Fruit fly (Drosophila melanogaster) whole organism, embryonic: Measurements from ENCODE around the gene Orct2.
A peak's percentile ranks its signal among the peaks of the same experiment; 100 is the strongest.

Experiments
- CG1233 ChIP-seq: fragments of 200-800 bp; sonication (Bioruptor generic); optimal IDR thresholded peaks from 4 replicates; lab custom pipeline; 2018; ENCODE audit warnings: missing biosample characterization, mild to moderate bottlenecking, missing genetic modification characterization
- CG12391 ChIP-seq: fragments of 200-800 bp; sonication (Bioruptor generic); optimal IDR thresholded peaks from 3 replicates; lab custom pipeline; 2018; ENCODE audit warnings: missing biosample characterization, mild to moderate bottlenecking, missing genetic modification characterization, moderate library complexity
- CG12942 ChIP-seq: fragments of 200-800 bp; sonication (Bioruptor generic); optimal IDR thresholded peaks from 3 replicates; lab custom pipeline; 2016; ENCODE audit warnings: missing biosample characterization, missing genetic modification characterization
- CG13287 ChIP-seq: fragments of 200-800 bp; sonication (Bioruptor generic); IDR thresholded peaks from 2 replicates; pipeline ENCODE4 v1.3.6; 2022; ENCODE audit warnings: missing biosample characterization, missing genetic modification characterization; ENCODE audit not compliant: partially characterized antibody
- CG13894 ChIP-seq: fragments of 200-800 bp; sonication (Bioruptor generic); optimal IDR thresholded peaks from 3 replicates; lab custom pipeline; 2018; ENCODE audit warnings: missing biosample characterization, mild to moderate bottlenecking, missing genetic modification characterization, moderate library complexity
- CG14050 ChIP-seq: fragments of 200-800 bp; sonication (Bioruptor generic); IDR thresholded peaks from 3 replicates; pipeline ENCODE4 v1.3.6; 2022; ENCODE audit warnings: missing biosample characterization, missing genetic modification characterization
- CG14441 ChIP-seq: fragments of 200-800 bp; sonication (Bioruptor generic); IDR thresholded peaks from 2 replicates; pipeline ENCODE4 v1.3.6; 2022; ENCODE audit warnings: missing biosample characterization, missing genetic modification characterization
- CG14965 ChIP-seq: fragments of 200-800 bp; sonication (Bioruptor generic); optimal IDR thresholded peaks from 2 replicates; lab custom pipeline; 2016; ENCODE audit warnings: missing biosample characterization, missing genetic modification characterization, borderline replicate concordance
- CG15696 ChIP-seq: fragments of 200-800 bp; sonication (Bioruptor generic); optimal IDR thresholded peaks from 2 replicates; lab custom pipeline; 2019; ENCODE audit warnings: missing biosample characterization, mild to moderate bottlenecking, missing genetic modification characterization, moderate library complexity
- CG17361 ChIP-seq: fragments of 200-800 bp; sonication (Bioruptor generic); IDR thresholded peaks from 3 replicates; pipeline ENCODE4 v1.3.6; 2022; ENCODE audit warnings: missing biosample characterization, missing genetic modification characterization
- CG18599 ChIP-seq: fragments of 200-800 bp; sonication (Bioruptor generic); optimal IDR thresholded peaks from 3 replicates; lab custom pipeline; 2017; ENCODE audit warnings: missing biosample characterization, missing genetic modification characterization, mild to moderate bottlenecking, moderate library complexity, missing genetic modification reagents
- CG2120 ChIP-seq: fragments of 200-800 bp; sonication (Bioruptor generic); optimal IDR thresholded peaks from 3 replicates; lab custom pipeline; 2016; ENCODE audit warnings: missing biosample characterization, missing genetic modification characterization
- CG43689 ChIP-seq: fragments of 200-800 bp; sonication (Bioruptor generic); IDR thresholded peaks from 2 replicates; pipeline ENCODE4 v1.3.6; 2022; ENCODE audit warnings: missing biosample characterization, missing genetic modification characterization
- CG6791 ChIP-seq: fragments of 200-800 bp; sonication (Bioruptor generic); IDR thresholded peaks from 3 replicates; pipeline ENCODE4 v1.3.6; 2022; ENCODE audit warnings: missing biosample characterization, missing genetic modification characterization; ENCODE audit not compliant: partially characterized antibody
- CG7839 ChIP-seq: fragments of 200-800 bp; sonication (Bioruptor generic); optimal IDR thresholded peaks from 3 replicates; lab custom pipeline; 2018; ENCODE audit warnings: missing biosample characterization, mild to moderate bottlenecking, missing genetic modification characterization, moderate library complexity
- CG8765 ChIP-seq: fragments of 200-800 bp; sonication (Bioruptor generic); IDR thresholded peaks from 2 replicates; pipeline ENCODE4 v1.3.6; 2022; ENCODE audit warnings: missing biosample characterization, missing genetic modification characterization
- CG9727 ChIP-seq: fragments of 200-800 bp; sonication (Bioruptor generic); optimal IDR thresholded peaks from 3 replicates; lab custom pipeline; 2017; ENCODE audit warnings: missing biosample characterization, mild to moderate bottlenecking, missing genetic modification characterization
- Camta ChIP-seq: fragments of 200-800 bp; sonication (Bioruptor generic); optimal IDR thresholded peaks from 2 replicates; lab custom pipeline; 2016; ENCODE audit warnings: missing biosample characterization, missing genetic modification characterization
- D19B ChIP-seq: fragments of 200-800 bp; sonication (Bioruptor generic); optimal IDR thresholded peaks from 2 replicates; lab custom pipeline; 2017; ENCODE audit warnings: missing biosample characterization, mild to moderate bottlenecking, missing genetic modification characterization
- Dll ChIP-seq: fragments of 200-800 bp; sonication (Bioruptor generic); IDR thresholded peaks from 4 replicates; pipeline ENCODE4 v1.3.6; 2022; ENCODE audit warnings: missing biosample characterization, missing genetic modification characterization; ENCODE audit not compliant: partially characterized antibody
- Doc2 ChIP-seq: fragments of 200-800 bp; sonication (Bioruptor generic); IDR thresholded peaks from 2 replicates; pipeline ENCODE4 v1.3.6; 2022; ENCODE audit warnings: missing biosample characterization, missing genetic modification characterization
- Ets97D ChIP-seq: fragments of 200-800 bp; sonication (Bioruptor generic); optimal IDR thresholded peaks from 3 replicates; lab custom pipeline; 2016; ENCODE audit warnings: missing biosample characterization, missing genetic modification characterization
- Gsc ChIP-seq: fragments of 200-800 bp; sonication (Bioruptor generic); IDR thresholded peaks from 2 replicates; pipeline ENCODE4 v1.3.6; 2022; ENCODE audit warnings: missing biosample characterization, missing genetic modification characterization
- H15 ChIP-seq: fragments of 200-800 bp; sonication (Bioruptor generic); IDR thresholded peaks from 3 replicates; pipeline ENCODE4 v1.3.6; 2022; ENCODE audit warnings: missing biosample characterization, missing genetic modification characterization
- HLH54F ChIP-seq: fragments of 200-800 bp; sonication (Bioruptor generic); optimal IDR thresholded peaks from 3 replicates; lab custom pipeline; 2016; ENCODE audit warnings: missing biosample characterization, missing genetic modification characterization
- HmgZ ChIP-seq: fragments of 200-800 bp; sonication (Bioruptor generic); optimal IDR thresholded peaks from 2 replicates; lab custom pipeline; 2018; ENCODE audit warnings: missing biosample characterization, mild to moderate bottlenecking, missing genetic modification characterization
- Pdp1 ChIP-seq, 2 experiments: fragments of 200-800 bp; sonication (Bioruptor generic); optimal IDR thresholded peaks; 3 replicates each; lab custom pipeline; 2016; ENCODE audit warnings: missing biosample characterization in 2 of 2, missing genetic modification characterization in 2 of 2, mild to moderate bottlenecking in 1 of 2, moderate library complexity in 1 of 2
- Ptx1 ChIP-seq: fragments of 200-800 bp; sonication (Bioruptor generic); IDR thresholded peaks from 2 replicates; pipeline ENCODE4 v1.3.6; 2022; ENCODE audit warnings: missing biosample characterization, missing genetic modification characterization
- Xrp1 ChIP-seq: fragments of 200-800 bp; sonication (Bioruptor generic); IDR thresholded peaks from 2 replicates; pipeline ENCODE4 v1.3.6; 2022; ENCODE audit warnings: missing biosample characterization, missing genetic modification characterization
- ara ChIP-seq: fragments of 200-800 bp; sonication (Bioruptor generic); IDR thresholded peaks from 2 replicates; pipeline ENCODE4 v1.3.6; 2022; ENCODE audit warnings: missing biosample characterization, missing genetic modification characterization
- ato ChIP-seq: fragments of 200-800 bp; sonication (Bioruptor generic); IDR thresholded peaks from 2 replicates; pipeline ENCODE4 v1.3.6; 2022; ENCODE audit warnings: missing biosample characterization, missing genetic modification characterization; ENCODE audit not compliant: partially characterized antibody
- cad ChIP-seq: fragments of >200 bp; optimal IDR thresholded peaks from 2 replicates; lab custom pipeline; 2017; ENCODE audit warnings: missing biosample characterization, missing genetic modification characterization
- crc ChIP-seq: fragments of 200-800 bp; sonication (Bioruptor generic); optimal IDR thresholded peaks from 2 replicates; lab custom pipeline; 2016; ENCODE audit warnings: missing biosample characterization, missing genetic modification characterization
- dati ChIP-seq: fragments of 200-800 bp; sonication (Bioruptor generic); IDR thresholded peaks from 2 replicates; pipeline ENCODE4 v1.3.6; 2022; ENCODE audit warnings: missing biosample characterization, missing genetic modification characterization
- disco-r ChIP-seq: fragments of 200-800 bp; sonication (Bioruptor generic); optimal IDR thresholded peaks from 2 replicates; lab custom pipeline; 2016; ENCODE audit warnings: missing biosample characterization, missing genetic modification characterization
- dmrt11E ChIP-seq: fragments of 200-800 bp; sonication (Bioruptor generic); optimal IDR thresholded peaks from 3 replicates; lab custom pipeline; 2018; ENCODE audit warnings: missing biosample characterization, mild to moderate bottlenecking, missing genetic modification characterization, moderate library complexity
- ftz-f1 ChIP-seq: fragments of 200-800 bp; sonication (Bioruptor generic); optimal IDR thresholded peaks from 2 replicates; lab custom pipeline; 2016; ENCODE audit warnings: missing biosample characterization, missing genetic modification characterization
- gcm2 ChIP-seq: fragments of 200-800 bp; sonication (Bioruptor generic); optimal IDR thresholded peaks from 2 replicates; lab custom pipeline; 2016; ENCODE audit warnings: missing biosample characterization, missing genetic modification characterization
- gfzf ChIP-seq: fragments of 200-800 bp; sonication (Bioruptor generic); optimal IDR thresholded peaks from 2 replicates; lab custom pipeline; 2016; ENCODE audit warnings: missing biosample characterization, mild to moderate bottlenecking, missing genetic modification characterization, moderate library complexity
- grau ChIP-seq: fragments of 200-800 bp; optimal IDR thresholded peaks from 3 replicates; lab custom pipeline; 2019; ENCODE audit warnings: missing biosample characterization, mild to moderate bottlenecking, missing genetic modification characterization, moderate library complexity
- gro ChIP-seq: fragments of 200-800 bp; sonication (Bioruptor generic); optimal IDR thresholded peaks from 2 replicates; lab custom pipeline; 2016; ENCODE audit warnings: missing biosample characterization, missing genetic modification characterization
- odd ChIP-seq: fragments of 200-800 bp; sonication (Bioruptor generic); optimal IDR thresholded peaks from 2 replicates; lab custom pipeline; 2017; ENCODE audit warnings: missing biosample characterization, mild to moderate bottlenecking, missing genetic modification characterization
- pfk ChIP-seq: fragments of 200-800 bp; sonication (Bioruptor generic); optimal IDR thresholded peaks from 2 replicates; lab custom pipeline; 2018; ENCODE audit warnings: missing biosample characterization, mild to moderate bottlenecking, missing genetic modification characterization, moderate library complexity
- pzg ChIP-seq: fragments of 200-800 bp; sonication (Bioruptor generic); optimal IDR thresholded peaks from 3 replicates; lab custom pipeline; 2018; ENCODE audit warnings: missing biosample characterization, mild to moderate bottlenecking, missing genetic modification characterization, moderate library complexity
- repo ChIP-seq: fragments of 200-800 bp; sonication (Bioruptor generic); optimal IDR thresholded peaks from 2 replicates; lab custom pipeline; 2016; ENCODE audit warnings: missing biosample characterization, missing genetic modification characterization
- sim ChIP-seq: fragments of 200-800 bp; sonication (Bioruptor generic); IDR thresholded peaks from 2 replicates; pipeline ENCODE4 v1.3.6; 2022; ENCODE audit warnings: missing biosample characterization, missing genetic modification characterization
- slp2 ChIP-seq: fragments of 200-800 bp; sonication (Bioruptor generic); optimal IDR thresholded peaks from 2 replicates; lab custom pipeline; 2016; ENCODE audit warnings: missing biosample characterization, missing genetic modification characterization
- ttk ChIP-seq: fragments of 200-800 bp; sonication (Bioruptor generic); IDR thresholded peaks from 2 replicates; pipeline ENCODE4 v2.1.2; 2022; ENCODE audit warnings: missing biosample characterization, missing genetic modification characterization
- vvl ChIP-seq: fragments of 200-800 bp; sonication (Bioruptor generic); IDR thresholded peaks from 2 replicates; pipeline ENCODE4 v1.3.6; 2022; ENCODE audit warnings: missing biosample characterization, missing genetic modification characterization

The Orct2 gene

dm6 chr3R:24294784-24295555 is 22.1 kb downstream of the Orct2 start, which contains the start of gene crb (continued):
- TF ChIP-seq slp2 (GFP tag; lab: Kevin White, UChicago), result no peak
- TF ChIP-seq CG2120 (GFP tag; lab: Kevin White, UChicago), result peak; percentile 63
- peak; percentile 40; the same call in 1 of the 2 replicates for TF ChIP-seq CG14441 (GFP tag; lab: Robert Waterston, UW)
- peak; percentile 44 for TF ChIP-seq CG18599 (GFP tag; lab: Kevin White, UChicago)
- peak; percentile 56; the same call in 1 of the 2 replicates for TF ChIP-seq ato (GFP tag; lab: Robert Waterston, UW)
- TF ChIP-seq gfzf, result peak; percentile 93
- TF ChIP-seq grau (tag; lab: Kevin White, UChicago), result peak; percentile 54
- TF ChIP-seq CG12391 (tag; lab: Kevin White, UChicago), result peak; percentile 61
- peak; percentile 19 for TF ChIP-seq repo (GFP tag; lab: Kevin White, UChicago)
- TF ChIP-seq odd, result peak; percentile 43
- peak; percentile 4 for TF ChIP-seq CG15696 (tag; lab: Kevin White, UChicago)
- peak; percentile 83 for TF ChIP-seq HmgZ
- TF ChIP-seq CG8765, result no peak
- TF ChIP-seq vvl (GFP tag; lab: Robert Waterston, UW), result peak; percentile 69
- TF ChIP-seq crc (GFP tag; lab: Kevin White, UChicago), result no peak
- TF ChIP-seq sim (GFP tag; lab: Robert Waterston, UW), result 0 out of 2 replicates have a peak, but pooled peaks have one; percentile 20
- TF ChIP-seq CG14050 (GFP tag; lab: Robert Waterston, UW), result 0 out of 3 replicates have a peak, but pooled peaks have one; percentile 24
- no peak for TF ChIP-seq dati (GFP tag; lab: Robert Waterston, UW)
- TF ChIP-seq CG6791 (GFP tag; lab: Robert Waterston, UW), result peak; percentile 80
- peak; percentile 17 for TF ChIP-seq gcm2 (GFP tag; lab: Kevin White, UChicago)
- TF ChIP-seq gro (GFP tag; lab: Kevin White, UChicago), result peak; percentile 41
- TF ChIP-seq Ets97D (GFP tag; lab: Kevin White, UChicago), result peak; percentile 91
- peak; percentile 39 for TF ChIP-seq dmrt11E (tag; lab: Kevin White, UChicago)
- peak; percentile 61 for TF ChIP-seq Xrp1 (GFP tag; lab: Robert Waterston, UW)
- TF ChIP-seq ftz-f1, result peak; percentile 45
- TF ChIP-seq pfk (GFP tag; lab: Kevin White, UChicago), result no peak
- peak; percentile 50 for TF ChIP-seq Ptx1 (GFP tag; lab: Robert Waterston, UW)
- no peak for TF ChIP-seq Doc2 (GFP tag; lab: Robert Waterston, UW)
- peak; percentile 63 for TF ChIP-seq CG13287 (GFP tag; lab: Robert Waterston, UW)
- no peak for TF ChIP-seq disco-r
- TF ChIP-seq CG12942, result peak; percentile 37
- TF ChIP-seq Pdp1 (GFP tag; optimal IDR thresholded peaks at IDR 0.05; lab: Kevin White, UChicago), result peak; percentile 55 to 85
- TF ChIP-seq CG43689 (GFP tag; lab: Robert Waterston, UW), result no peak
- peak; percentile 59 for TF ChIP-seq CG9727 (GFP tag; lab: Kevin White, UChicago)
- TF ChIP-seq Dll (GFP tag; lab: Robert Waterston, UW), result peak; percentile 44; the same call in 1 of the 4 replicates
- TF ChIP-seq CG14965 (GFP tag; lab: Kevin White, UChicago), result no peak
- TF ChIP-seq CG13894, result peak; percentile 75
- peak; percentile 50 for TF ChIP-seq CG1233
- peak; percentile 87 for TF ChIP-seq pzg (GFP tag; lab: Kevin White, UChicago)
- TF ChIP-seq Gsc (GFP tag; lab: Robert Waterston, UW), result no peak
- TF ChIP-seq D19B (GFP tag; lab: Kevin White, UChicago), result no peak
- peak; percentile 48; the same call in 1 of the 2 replicates for TF ChIP-seq ttk
- TF ChIP-seq ara (GFP tag; lab: Robert Waterston, UW), result peak; percentile 53
- 0 out of 3 replicates have a peak, but pooled peaks have one; percentile 41 for TF ChIP-seq CG17361
- TF ChIP-seq HLH54F, result peak; percentile 33
- 0 out of 3 replicates have a peak, but pooled peaks have one; percentile 35 for TF ChIP-seq H15 (GFP tag; lab: Robert Waterston, UW)
- no peak for TF ChIP-seq cad (GFP tag; lab: Kevin White, UChicago)
- peak; percentile 55 for TF ChIP-seq CG7839
- TF ChIP-seq Camta (GFP tag; lab: Kevin White, UChicago), result peak; percentile 44
